Fruit fly (Drosophila melanogaster) whole organism, prepupa: Measurements from ENCODE around the gene Use1.

Experiments
- CG10631 ChIP-seq: fragments of 200-800 bp; sonication (Bioruptor generic); optimal IDR thresholded peaks from 2 replicates; lab custom pipeline; 2016; ENCODE audit warnings: missing biosample characterization, missing genetic modification characterization
- CG15336 ChIP-seq: fragments of 200-800 bp; sonication (Bioruptor generic); IDR thresholded peaks from 2 replicates; pipeline ENCODE4 v1.3.6; 2022; ENCODE audit warnings: missing biosample characterization, missing genetic modification characterization
- CG16779 ChIP-seq: fragments of 200-800 bp; sonication (Bioruptor generic); optimal IDR thresholded peaks from 3 replicates; lab custom pipeline; 2017; ENCODE audit warnings: missing biosample characterization, mild to moderate bottlenecking, missing genetic modification characterization
- CG3032 ChIP-seq: fragments of 200-800 bp; optimal IDR thresholded peaks from 2 replicates; lab custom pipeline; 2019; ENCODE audit warnings: missing biosample characterization, mild to moderate bottlenecking, missing genetic modification characterization, moderate library complexity
- CG32006 ChIP-seq: fragments of 200-800 bp; sonication (Bioruptor generic); optimal IDR thresholded peaks from 3 replicates; lab custom pipeline; 2017; ENCODE audit warnings: missing biosample characterization, mild to moderate bottlenecking, missing genetic modification characterization
- CG34406 ChIP-seq: fragments of 200-800 bp; sonication (Bioruptor generic); optimal IDR thresholded peaks from 3 replicates; lab custom pipeline; 2016; ENCODE audit warnings: missing biosample characterization, missing genetic modification characterization
- CG3919 ChIP-seq: fragments of 200-800 bp; sonication (Bioruptor generic); optimal IDR thresholded peaks from 3 replicates; lab custom pipeline; 2016; ENCODE audit warnings: missing biosample characterization, missing genetic modification characterization
- CG4318 ChIP-seq: fragments of 200-800 bp; sonication (Bioruptor generic); optimal IDR thresholded peaks from 3 replicates; lab custom pipeline; 2017; ENCODE audit warnings: missing biosample characterization, mild to moderate bottlenecking, missing genetic modification characterization
- CG6163 ChIP-seq: fragments of 200-800 bp; sonication (Bioruptor generic); IDR thresholded peaks from 3 replicates; pipeline ENCODE4 v1.3.6; 2022; ENCODE audit warnings: missing biosample characterization, missing genetic modification characterization
- CG6276 ChIP-seq: fragments of 200-800 bp; sonication (Bioruptor generic); optimal IDR thresholded peaks from 2 replicates; lab custom pipeline; 2017; ENCODE audit warnings: missing biosample characterization, mild to moderate bottlenecking, missing genetic modification characterization
- CG6792 ChIP-seq: fragments of 200-800 bp; sonication (Bioruptor generic); optimal IDR thresholded peaks from 3 replicates; lab custom pipeline; 2016; ENCODE audit warnings: missing biosample characterization, missing genetic modification characterization
- CG6808 ChIP-seq: fragments of 200-800 bp; sonication (Bioruptor generic); optimal IDR thresholded peaks from 3 replicates; lab custom pipeline; 2017; ENCODE audit warnings: missing biosample characterization, missing genetic modification characterization, mild to moderate bottlenecking, moderate library complexity, missing genetic modification reagents
- CG6854 ChIP-seq: fragments of 200-800 bp; sonication (Bioruptor generic); optimal IDR thresholded peaks from 2 replicates; lab custom pipeline; 2017; ENCODE audit warnings: missing biosample characterization, mild to moderate bottlenecking, missing genetic modification characterization
- CG8119 ChIP-seq: fragments of 200-800 bp; sonication (Bioruptor generic); IDR thresholded peaks from 3 replicates; pipeline ENCODE4 v1.3.6; 2022; ENCODE audit warnings: missing biosample characterization, missing genetic modification characterization
- CG8319 ChIP-seq: fragments of 200-800 bp; sonication (Bioruptor generic); optimal IDR thresholded peaks from 3 replicates; lab custom pipeline; 2016; ENCODE audit warnings: missing biosample characterization, missing genetic modification characterization
- CG8632 ChIP-seq: fragments of 200-800 bp; sonication (Bioruptor generic); optimal IDR thresholded peaks from 3 replicates; lab custom pipeline; 2016; ENCODE audit warnings: missing biosample characterization, missing genetic modification characterization
- Eip75B ChIP-seq: fragments of 200-800 bp; sonication (Bioruptor generic); optimal IDR thresholded peaks from 3 replicates; lab custom pipeline; 2016; ENCODE audit warnings: missing biosample characterization, missing genetic modification characterization
- Eip78C ChIP-seq: fragments of 200-800 bp; sonication (Bioruptor generic); peaks from one replicate; lab custom pipeline; 2016; ENCODE audit warnings: missing biosample characterization, missing genetic modification characterization
- Hr39 ChIP-seq: fragments of 200-800 bp; sonication (Bioruptor generic); optimal IDR thresholded peaks from 2 replicates; lab custom pipeline; 2016; ENCODE audit warnings: missing biosample characterization, missing genetic modification characterization
- Hr4 ChIP-seq: fragments of 200-800 bp; sonication (Bioruptor generic); optimal IDR thresholded peaks from 3 replicates; lab custom pipeline; 2016; ENCODE audit warnings: missing biosample characterization, missing genetic modification characterization
- Met ChIP-seq: fragments of 200-800 bp; sonication (Bioruptor generic); optimal IDR thresholded peaks from 3 replicates; lab custom pipeline; 2016; ENCODE audit warnings: missing biosample characterization, missing genetic modification characterization
- Smox ChIP-seq: fragments of 200-800 bp; sonication (Bioruptor generic); optimal IDR thresholded peaks from 3 replicates; lab custom pipeline; 2016; ENCODE audit warnings: missing biosample characterization, missing genetic modification characterization
- acj6 ChIP-seq: fragments of 200-800 bp; sonication (Bioruptor generic); optimal IDR thresholded peaks from 3 replicates; lab custom pipeline; 2016; ENCODE audit warnings: missing biosample characterization, missing genetic modification characterization
- cyc ChIP-seq: fragments of 200-800 bp; sonication (Bioruptor generic); optimal IDR thresholded peaks from 3 replicates; lab custom pipeline; 2016; ENCODE audit warnings: missing biosample characterization, missing genetic modification characterization
- eg ChIP-seq: fragments of 200-800 bp; sonication (Bioruptor generic); IDR thresholded peaks from 3 replicates; pipeline ENCODE4 v1.3.6; 2022; ENCODE audit warnings: missing biosample characterization, missing genetic modification characterization
- esn ChIP-seq: fragments of 200-800 bp; sonication (Bioruptor generic); optimal IDR thresholded peaks from 2 replicates; lab custom pipeline; 2016; ENCODE audit warnings: missing biosample characterization, mild to moderate bottlenecking, missing genetic modification characterization, moderate library complexity
- fd85E ChIP-seq: fragments of 200-800 bp; sonication (Bioruptor generic); optimal IDR thresholded peaks from 3 replicates; lab custom pipeline; 2016; ENCODE audit warnings: missing biosample characterization, missing genetic modification characterization
- fkh ChIP-seq: fragments of 200-800 bp; sonication (Bioruptor generic); optimal IDR thresholded peaks from 3 replicates; lab custom pipeline; 2017; ENCODE audit warnings: missing biosample characterization, mild to moderate bottlenecking, missing genetic modification characterization, moderate library complexity
- net ChIP-seq: fragments of 200-800 bp; sonication (Bioruptor generic); optimal IDR thresholded peaks from 3 replicates; lab custom pipeline; 2016; ENCODE audit warnings: missing biosample characterization, missing genetic modification characterization
- pdm3 ChIP-seq: fragments of 200-800 bp; sonication (Bioruptor generic); optimal IDR thresholded peaks from 3 replicates; lab custom pipeline; 2016; ENCODE audit warnings: missing biosample characterization, missing genetic modification characterization
- ss ChIP-seq, 2 experiments: fragments of 200-800 bp; sonication (Bioruptor generic); optimal IDR thresholded peaks; 2 replicates in 1 of 2; 3 replicates in 1 of 2; lab custom pipeline; 2017 to 2018; ENCODE audit warnings: mild to moderate bottlenecking in 2 of 2, missing biosample characterization in 2 of 2, missing genetic modification characterization in 2 of 2, moderate library complexity in 1 of 2
- svp ChIP-seq: fragments of 200-800 bp; sonication (Bioruptor generic); peaks from one replicate; lab custom pipeline; 2016; ENCODE audit warnings: missing biosample characterization, missing genetic modification characterization
- vri ChIP-seq: fragments of 200-800 bp; sonication (Bioruptor generic); optimal IDR thresholded peaks from 3 replicates; lab custom pipeline; 2016; ENCODE audit warnings: missing biosample characterization, mild to moderate bottlenecking, missing genetic modification characterization

The Use1 gene

DNA sequence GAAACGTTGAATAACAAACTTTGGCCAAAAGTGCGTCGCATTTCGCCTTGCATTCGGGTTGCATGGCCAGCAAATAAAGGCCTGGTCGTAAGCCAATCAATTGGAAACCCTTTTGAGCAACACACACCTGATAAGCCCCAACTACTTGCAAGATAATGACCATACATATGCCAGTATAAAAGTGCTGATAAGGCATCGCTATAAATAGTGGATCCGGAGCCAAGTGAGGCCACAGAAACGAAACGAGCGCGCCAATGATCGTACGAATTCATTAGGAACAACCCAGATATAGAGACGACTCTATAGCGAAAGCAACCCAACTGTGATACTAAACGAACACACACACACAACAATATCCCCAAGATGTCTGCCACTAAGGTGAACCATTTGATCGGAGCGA is 40.3 kb downstream of the Use1 start, which contains the start of gene CG13315:
Gene CG13315, plus strand, starts transcription at position 230 of the 400 bp plus-strand sequence.
- TF ChIP-seq acj6 (GFP tag; lab: Kevin White, UChicago) = no peak
- peak; percentile 3 for TF ChIP-seq svp (GFP tag; lab: Kevin White, UChicago)
- peak; percentile 1 for TF ChIP-seq vri (GFP tag; lab: Kevin White, UChicago)

DNA sequence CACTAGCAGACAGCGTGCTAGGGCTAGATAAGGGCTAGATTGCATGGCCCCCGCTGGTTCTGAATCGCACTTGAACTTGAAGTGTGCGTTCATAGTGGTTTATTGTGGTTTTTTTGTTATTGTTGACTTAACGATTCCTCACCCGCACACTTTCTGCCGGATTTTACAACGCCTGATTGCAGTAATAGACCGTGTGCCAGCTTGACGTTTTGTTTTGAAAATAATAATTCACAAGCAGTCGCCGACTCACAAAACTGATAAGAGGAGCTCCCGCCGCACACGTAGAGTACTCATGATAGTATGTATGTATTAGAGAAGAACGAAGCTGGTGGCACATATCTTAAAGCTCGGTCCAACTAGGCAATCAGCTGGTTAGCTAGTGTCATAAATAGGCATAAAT is 41.3 kb downstream of the Use1 start:
- TF ChIP-seq CG32006 (GFP tag; lab: Kevin White, UChicago) = no peak
- peak; percentile 33 for TF ChIP-seq vri (GFP tag; lab: Kevin White, UChicago)
- TF ChIP-seq CG3032 (tag; lab: Kevin White, UChicago) = no peak
- no peak for TF ChIP-seq CG16779 (tag; lab: Kevin White, UChicago)
- TF ChIP-seq Met = no peak
- peak; percentile 36 for TF ChIP-seq fkh (GFP tag; lab: Kevin White, UChicago)
- TF ChIP-seq eg (GFP tag; lab: Robert Waterston, UW) = no peak
- no peak for TF ChIP-seq CG4318
- TF ChIP-seq svp (GFP tag; lab: Kevin White, UChicago) = peak; percentile 26
- no peak for TF ChIP-seq CG6792
- TF ChIP-seq Eip75B (GFP tag; lab: Kevin White, UChicago) = no peak
- TF ChIP-seq CG34406 (GFP tag; lab: Kevin White, UChicago) = no peak
- no peak for TF ChIP-seq Hr4 (GFP tag; lab: Kevin White, UChicago)

DNA sequence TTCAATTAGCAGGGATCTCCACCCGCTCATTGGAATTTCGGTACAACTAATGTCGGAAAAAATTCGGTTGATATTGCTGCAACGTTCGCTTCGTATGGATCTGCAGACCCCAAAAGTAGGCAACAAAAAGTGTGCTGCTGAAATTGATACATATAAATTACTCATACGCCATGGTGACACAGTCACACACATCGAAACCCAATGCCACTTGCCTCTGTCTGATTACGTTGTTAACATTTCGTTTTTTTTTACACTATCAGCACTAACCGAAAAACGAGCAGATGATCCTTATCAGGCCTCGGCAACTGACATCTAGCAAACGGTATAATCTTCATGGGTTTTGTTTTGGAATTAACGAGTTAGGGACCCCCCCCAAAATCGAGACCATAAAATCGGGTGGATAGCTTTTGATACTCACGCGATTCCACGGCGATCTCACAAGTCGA is 42.0 kb downstream of the Use1 start:
- TF ChIP-seq CG3919 = no peak
- TF ChIP-seq fkh (GFP tag; lab: Kevin White, UChicago) = peak; percentile 9
- no peak for TF ChIP-seq esn
- no peak for TF ChIP-seq CG6854 (GFP tag; lab: Kevin White, UChicago)
- peak; percentile 45 for TF ChIP-seq Eip78C (GFP tag; lab: Kevin White, UChicago)
- no peak for TF ChIP-seq CG3032 (tag; lab: Kevin White, UChicago)
- no peak for TF ChIP-seq Smox (GFP tag; lab: Kevin White, UChicago)
- TF ChIP-seq CG8319 = no peak
- peak; percentile 25 for TF ChIP-seq vri (GFP tag; lab: Kevin White, UChicago)

DNA sequence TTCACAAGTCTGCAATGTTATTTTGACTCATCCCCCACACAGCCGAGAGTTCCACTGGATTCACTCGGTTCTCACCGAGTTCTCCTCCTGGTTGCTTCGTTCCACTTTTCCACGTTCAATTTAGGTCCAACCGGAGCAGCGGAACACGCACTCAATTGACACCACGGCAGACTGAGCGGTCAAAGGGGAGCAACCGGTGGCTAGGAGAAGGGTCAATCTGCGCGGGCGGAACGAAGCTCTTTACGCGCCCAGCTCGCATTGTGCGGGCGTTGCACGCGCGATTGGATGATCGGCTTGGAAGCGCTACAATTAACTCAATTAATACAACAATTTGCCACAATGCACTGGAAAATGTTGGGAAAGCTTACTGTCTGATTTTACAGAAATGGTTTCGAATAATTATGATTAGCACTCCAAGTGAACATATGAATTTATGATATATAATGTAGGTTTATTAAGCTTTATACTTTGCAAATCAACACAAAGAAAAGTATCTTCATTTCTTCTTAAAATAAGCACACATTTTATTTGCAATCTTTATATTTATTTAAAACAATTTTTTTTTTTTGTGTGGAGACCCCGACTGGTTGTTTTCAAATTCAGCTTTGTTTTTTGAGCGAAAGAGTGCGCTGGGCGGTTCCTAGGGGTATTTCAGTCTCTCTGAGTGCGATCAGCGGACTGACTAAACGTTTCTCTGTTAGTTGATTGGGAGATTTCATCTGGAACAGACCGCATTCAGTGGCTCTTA is 44.5 kb downstream of the Use1 start, which contains the start of gene CG32032:
Gene CG32032, plus strand, starts transcription at position 698 of the 748 bp plus-strand sequence.
- TF ChIP-seq CG15336 (GFP tag; lab: Robert Waterston, UW) = 0 out of 2 replicates have a peak, but pooled peaks have one; percentile 31
- peak; percentile 67 for TF ChIP-seq svp (GFP tag; lab: Kevin White, UChicago)
- peak; percentile 13 for TF ChIP-seq CG6792
- TF ChIP-seq eg (GFP tag; lab: Robert Waterston, UW) = peak; percentile 59; the same call in 1 of the 3 replicates
- 0 out of 3 replicates have a peak, but pooled peaks have one; percentile 32 for TF ChIP-seq CG6163 (GFP tag; lab: Robert Waterston, UW)
- TF ChIP-seq CG16779 (tag; lab: Kevin White, UChicago) = peak; percentile 14
- no peak for TF ChIP-seq fd85E
- peak; percentile 21 for TF ChIP-seq net (GFP tag; lab: Kevin White, UChicago)
- peak; percentile 32 for TF ChIP-seq CG6276 (GFP tag; lab: Kevin White, UChicago)
- TF ChIP-seq cyc = no peak
- TF ChIP-seq CG4318 = peak; percentile 22
- peak; percentile 25 for TF ChIP-seq CG3919
- TF ChIP-seq CG8632 (GFP tag; lab: Kevin White, UChicago) = peak; percentile 18
- TF ChIP-seq CG34406 (GFP tag; lab: Kevin White, UChicago) = peak; percentile 9
- TF ChIP-seq Smox (GFP tag; lab: Kevin White, UChicago) = peak; percentile 34
- peak; percentile 31 for TF ChIP-seq CG10631 (GFP tag; lab: Kevin White, UChicago)
- no peak for TF ChIP-seq Hr39 (GFP tag; lab: Kevin White, UChicago)
- peak; percentile 11 for TF ChIP-seq CG6808 (GFP tag; lab: Kevin White, UChicago)
- no peak for TF ChIP-seq esn
- no peak for TF ChIP-seq ss (GFP tag; optimal IDR thresholded peaks at IDR 0.05; lab: Kevin White, UChicago)
- TF ChIP-seq acj6 (GFP tag; lab: Kevin White, UChicago) = peak; percentile 34
- peak; percentile 75 for TF ChIP-seq CG8319
- TF ChIP-seq CG32006 (GFP tag; lab: Kevin White, UChicago) = peak; percentile 64
- TF ChIP-seq pdm3 = peak; percentile 9
- TF ChIP-seq Eip78C (GFP tag; lab: Kevin White, UChicago) = no peak
- TF ChIP-seq CG8119 (GFP tag; lab: Robert Waterston, UW) = peak; percentile 51; the same call in 1 of the 3 replicates
- TF ChIP-seq, all 60 proteins: peak for 20
